Worm (Caenorhabditis elegans) whole organism, L1 larva: ENCODE results near the gene dgtr-1.

ENCODE experiments used
- C04F5.9 ChIP-seq: sonication (generic microtip); optimal IDR thresholded peaks from 2 replicates; lab custom pipeline; 2016; ENCODE audit warnings: missing genetic modification characterization, missing compliant biosample characterization
- C16A3.4 ChIP-seq: fragments of 150-350 bp; optimal IDR thresholded peaks from 2 replicates; lab custom pipeline; 2014; ENCODE audit warnings: missing biosample characterization, missing genetic modification characterization
- Y116A8C.19 ChIP-seq: sonication (generic microtip); optimal IDR thresholded peaks from 2 replicates; lab custom pipeline; 2016; ENCODE audit warnings: missing compliant biosample characterization, missing genetic modification characterization, borderline replicate concordance
- aly-2 ChIP-seq: fragments of 150-350 bp; optimal IDR thresholded peaks from 2 replicates; lab custom pipeline; 2014; ENCODE audit warnings: missing biosample characterization, missing genetic modification characterization
- blmp-1 ChIP-seq: fragments of 150-350 bp; optimal IDR thresholded peaks from 2 replicates; lab custom pipeline; 2014; ENCODE audit warnings: missing biosample characterization, missing genetic modification characterization
- ceh-63 ChIP-seq: fragments of 200-800 bp; sonication (Bioruptor generic); optimal IDR thresholded peaks from 2 replicates; lab custom pipeline; 2018; ENCODE audit warnings: mild to moderate bottlenecking, missing genetic modification characterization, missing compliant biosample characterization
- ces-1 ChIP-seq: fragments of 150-350 bp; optimal IDR thresholded peaks from 2 replicates; lab custom pipeline; 2014; ENCODE audit warnings: missing biosample characterization, missing genetic modification reagents, missing genetic modification characterization
- dsc-1 ChIP-seq: sonication (generic microtip); optimal IDR thresholded peaks from 2 replicates; lab custom pipeline; 2016; ENCODE audit warnings: mild to moderate bottlenecking, missing genetic modification characterization, missing compliant biosample characterization
- efl-1 ChIP-seq, 4 experiments: fragments of 150-350 bp; optimal IDR thresholded peaks in 3 of 4; peaks in 1 of 4; 1 replicate in 1 of 4; 2 replicates in 3 of 4; lab custom pipeline; 2014; ENCODE audit warnings: missing biosample characterization in 2 of 4, missing genetic modification characterization in 2 of 4, missing genetic modification reagents in 2 of 4
- egl-13 ChIP-seq: sonication (generic microtip); optimal IDR thresholded peaks from 2 replicates; lab custom pipeline; 2016; ENCODE audit warnings: missing genotype, missing genetic modification reagents, missing genetic modification characterization, missing compliant biosample characterization
- egl-27 ChIP-seq, 2 experiments: fragments of 150-350 bp in 1 of 2; sonication (generic microtip); optimal IDR thresholded peaks; 3 replicates each; lab custom pipeline; 2017 to 2018; ENCODE audit warnings: missing biosample characterization in 2 of 2, missing genetic modification characterization in 2 of 2, missing genetic modification reagents in 2 of 2
- fkh-4 ChIP-seq: sonication (generic microtip); optimal IDR thresholded peaks from 2 replicates; lab custom pipeline; 2016; ENCODE audit warnings: missing compliant biosample characterization, missing genetic modification characterization, borderline replicate concordance
- fkh-8 ChIP-seq: sonication (generic microtip); optimal IDR thresholded peaks from 2 replicates; lab custom pipeline; 2016; ENCODE audit warnings: mild to moderate bottlenecking, missing genetic modification characterization, missing compliant biosample characterization
- fos-1 ChIP-seq: fragments of 150-350 bp; optimal IDR thresholded peaks from 2 replicates; lab custom pipeline; 2014; ENCODE audit warnings: missing biosample characterization, missing genetic modification characterization
- grh-1 ChIP-seq: fragments of 200-800 bp; sonication (Bioruptor generic); IDR thresholded peaks from 2 replicates; pipeline ENCODE4 v1.3.6; 2022; ENCODE audit warnings: missing genetic modification reagents, missing genetic modification characterization, missing compliant biosample characterization
- hlh-4 ChIP-seq: sonication (generic microtip); optimal IDR thresholded peaks from 2 replicates; lab custom pipeline; 2016; ENCODE audit warnings: mild to moderate bottlenecking, missing genetic modification characterization, missing compliant biosample characterization
- hpl-2 ChIP-seq: fragments of 150-350 bp; optimal IDR thresholded peaks from 2 replicates; lab custom pipeline; 2014; ENCODE audit warnings: missing biosample characterization, missing genetic modification reagents, missing genetic modification characterization
- irx-1 ChIP-seq: sonication (generic microtip); optimal IDR thresholded peaks from 2 replicates; lab custom pipeline; 2016; ENCODE audit warnings: missing genetic modification characterization, missing compliant biosample characterization
- jun-1 ChIP-seq: fragments of 150-350 bp; optimal IDR thresholded peaks from 2 replicates; lab custom pipeline; 2014; ENCODE audit warnings: missing biosample characterization, missing genetic modification reagents, missing genetic modification characterization
- lin-14 ChIP-seq: fragments of 200-800 bp; sonication (Bioruptor generic); optimal IDR thresholded peaks from 2 replicates; lab custom pipeline; 2018; ENCODE audit warnings: mild to moderate bottlenecking, missing genetic modification characterization, moderate library complexity, missing compliant biosample characterization
- lin-15B ChIP-seq: fragments of 150-350 bp; sonication (generic microtip); optimal IDR thresholded peaks from 3 replicates; lab custom pipeline; 2014; ENCODE audit warnings: missing biosample characterization, missing genetic modification characterization
- lin-35 ChIP-seq, 2 experiments: fragments of 150-350 bp; optimal IDR thresholded peaks; 2 replicates each; lab custom pipeline; 2014; ENCODE audit warnings: missing biosample characterization in 2 of 2, missing genetic modification characterization in 2 of 2, missing genetic modification reagents in 2 of 2
- lsy-2 ChIP-seq, 2 experiments: fragments of 150-350 bp; optimal IDR thresholded peaks; 2 replicates each; lab custom pipeline; 2014; ENCODE audit warnings: missing biosample characterization in 2 of 2, missing genetic modification characterization in 2 of 2
- mab-9 ChIP-seq: fragments of 200-800 bp; sonication (Bioruptor generic); IDR thresholded peaks from 2 replicates; pipeline ENCODE4 v1.3.6; 2022; ENCODE audit warnings: missing genetic modification reagents, missing genetic modification characterization, missing compliant biosample characterization
- mef-2 ChIP-seq: fragments of 150-350 bp; optimal IDR thresholded peaks from 2 replicates; lab custom pipeline; 2014; ENCODE audit warnings: missing biosample characterization, missing genetic modification characterization
- nhr-11 ChIP-seq: fragments of 150-350 bp; optimal IDR thresholded peaks from 2 replicates; lab custom pipeline; 2014; ENCODE audit warnings: missing biosample characterization, missing genetic modification characterization
- nhr-19 ChIP-seq: fragments of 200-800 bp; sonication (Bioruptor generic); conservative IDR thresholded peaks from 2 replicates; pipeline ENCODE4 v1.3.6; 2022; ENCODE audit warnings: missing genetic modification characterization, missing compliant biosample characterization
- nhr-20 ChIP-seq: sonication (generic microtip); optimal IDR thresholded peaks from 2 replicates; lab custom pipeline; 2016; ENCODE audit warnings: mild to moderate bottlenecking, missing genetic modification characterization, missing compliant biosample characterization
- nhr-47 ChIP-seq: sonication (generic microtip); optimal IDR thresholded peaks from 2 replicates; lab custom pipeline; 2016; ENCODE audit warnings: mild to moderate bottlenecking, missing genetic modification characterization, moderate library complexity, missing compliant biosample characterization
- nhr-76 ChIP-seq: sonication (generic microtip); optimal IDR thresholded peaks from 2 replicates; lab custom pipeline; 2017; ENCODE audit warnings: missing biosample characterization, missing genetic modification characterization
- nhr-77 ChIP-seq: fragments of 150-350 bp; optimal IDR thresholded peaks from 2 replicates; lab custom pipeline; 2014; ENCODE audit warnings: missing biosample characterization, missing genetic modification characterization
- nhr-84 ChIP-seq: sonication (generic microtip); optimal IDR thresholded peaks from 2 replicates; lab custom pipeline; 2017; ENCODE audit warnings: missing biosample characterization, missing genetic modification characterization
- nhr-85 ChIP-seq: sonication (generic microtip); peaks from one replicate; lab custom pipeline; 2016; ENCODE audit warnings: missing genetic modification characterization, inconsistent platforms, missing compliant biosample characterization
- pax-3 ChIP-seq: fragments of 200-800 bp; sonication (Bioruptor generic); optimal IDR thresholded peaks from 2 replicates; lab custom pipeline; 2018; ENCODE audit warnings: mild to moderate bottlenecking, missing genetic modification characterization, moderate library complexity, missing compliant biosample characterization
- pqm-1 ChIP-seq: sonication (generic microtip); optimal IDR thresholded peaks from 3 replicates; lab custom pipeline; 2017; ENCODE audit warnings: missing biosample characterization, missing genetic modification characterization
- rnt-1 ChIP-seq: sonication (generic microtip); optimal IDR thresholded peaks from 2 replicates; lab custom pipeline; 2016; ENCODE audit warnings: mild to moderate bottlenecking, missing genetic modification characterization, moderate library complexity, missing compliant biosample characterization
- sox-4 ChIP-seq: sonication (generic microtip); optimal IDR thresholded peaks from 2 replicates; lab custom pipeline; 2016; ENCODE audit warnings: missing genetic modification characterization, missing compliant biosample characterization
- sptf-1 ChIP-seq: fragments of 150-350 bp; optimal IDR thresholded peaks from 2 replicates; lab custom pipeline; 2014; ENCODE audit warnings: missing biosample characterization, missing genetic modification characterization
- sup-37 ChIP-seq: fragments of 200-800 bp; sonication (Bioruptor generic); optimal IDR thresholded peaks from 2 replicates; lab custom pipeline; 2018; ENCODE audit warnings: mild to moderate bottlenecking, missing genetic modification characterization, missing compliant biosample characterization
- swsn-7 ChIP-seq: sonication (generic microtip); optimal IDR thresholded peaks from 2 replicates; lab custom pipeline; 2016; ENCODE audit warnings: missing genetic modification characterization, missing compliant biosample characterization
- tbx-2 ChIP-seq: sonication (generic microtip); optimal IDR thresholded peaks from 2 replicates; lab custom pipeline; 2016; ENCODE audit warnings: missing genetic modification characterization, missing compliant biosample characterization
- tlp-1 ChIP-seq: fragments of 150-350 bp; optimal IDR thresholded peaks from 2 replicates; lab custom pipeline; 2014; ENCODE audit warnings: missing biosample characterization, missing genetic modification characterization
- unc-130 ChIP-seq: fragments of 150-350 bp; optimal IDR thresholded peaks from 2 replicates; lab custom pipeline; 2017; ENCODE audit warnings: missing biosample characterization, missing genetic modification characterization, inconsistent platforms
- unc-62 ChIP-seq: fragments of 150-350 bp; optimal IDR thresholded peaks from 2 replicates; lab custom pipeline; 2014; ENCODE audit warnings: missing biosample characterization, missing genetic modification reagents, missing genetic modification characterization
- vab-15 ChIP-seq: sonication (generic microtip); optimal IDR thresholded peaks from 2 replicates; lab custom pipeline; 2017; ENCODE audit warnings: missing genotype, mild to moderate bottlenecking, missing genetic modification characterization, missing compliant biosample characterization
- zip-4 ChIP-seq: fragments of 200-800 bp; sonication (Bioruptor generic); optimal IDR thresholded peaks from 2 replicates; lab custom pipeline; 2018; ENCODE audit warnings: mild to moderate bottlenecking, missing genetic modification characterization, moderate library complexity, missing compliant biosample characterization

The dgtr-1 gene

ce11 chrV:6516491-6517304 is 19.8 kb downstream of the dgtr-1 start, which contains the start of gene mdh-1 (continued):
- TF ChIP-seq egl-13 (no peak), rnt-1 (no peak), sup-37 (GFP tag; lab: Kevin White, UChicago) (no peak), swsn-7 (tag; lab: Kevin White, UChicago) (no peak), grh-1 (no peak), nhr-84 (tag; lab: Kevin White, UChicago) (no peak), lin-14 (GFP tag; lab: Kevin White, UChicago) (peak; percentile 58), hpl-2 (GFP tag; lab: Kevin White, UChicago) (no peak), pax-3 (peak; percentile 11), lin-15B (tag; lab: Kevin White, UChicago) (no peak), nhr-20 (no peak), unc-62 (GFP tag; lab: Kevin White, UChicago) (no peak), pqm-1 (tag; lab: Kevin White, UChicago) (no peak), blmp-1 (tag; lab: Kevin White, UChicago) (peak; percentile 62), tbx-2 (tag; lab: Kevin White, UChicago) (no peak), nhr-76 (tag; lab: Kevin White, UChicago) (no peak), lin-35 (GFP tag; optimal IDR thresholded peaks at IDR 0.05; lab: Kevin White, UChicago) (peak; percentile 30 to 71), fkh-8 (tag; lab: Kevin White, UChicago) (peak; percentile 33), mab-9 (GFP tag; lab: Robert Waterston, UW) (no peak), ceh-63 (GFP tag; lab: Kevin White, UChicago) (no peak), irx-1 (tag; lab: Kevin White, UChicago) (no peak), nhr-47 (tag; lab: Kevin White, UChicago) (peak; percentile 13), nhr-19 (GFP tag; lab: Robert Waterston, UW) (no peak), hlh-4 (tag; lab: Kevin White, UChicago) (no peak), nhr-77 (tag; lab: Kevin White, UChicago) (no peak), jun-1 (tag; lab: Kevin White, UChicago) (no peak)

ce11 chrV:6517305-6518224 is 20.7 kb downstream of the dgtr-1 start:
- TF ChIP-seq jun-1 (tag; lab: Kevin White, UChicago) (no peak), aly-2 (tag; lab: Kevin White, UChicago) (no peak), lin-35 (GFP tag; optimal IDR thresholded peaks at IDR 0.05; lab: Kevin White, UChicago) (peak; percentile 22 to 29), dsc-1 (tag; lab: Kevin White, UChicago) (no peak), C16A3.4 (tag; lab: Kevin White, UChicago) (peak; percentile 26), lsy-2 (tag; optimal IDR thresholded peaks at IDR 0.05; lab: Kevin White, UChicago) (peak; percentile 8 to 33), nhr-11 (tag; lab: Kevin White, UChicago) (no peak), unc-62 (GFP tag; lab: Kevin White, UChicago) (no peak), mab-9 (GFP tag; lab: Robert Waterston, UW) (no peak), rnt-1 (peak; percentile 52), nhr-19 (GFP tag; lab: Robert Waterston, UW) (peak; percentile 70), swsn-7 (tag; lab: Kevin White, UChicago) (peak; percentile 27), unc-130 (tag; lab: Kevin White, UChicago) (peak; percentile 8), nhr-85 (tag; lab: Kevin White, UChicago) (peak; percentile 88), vab-15 (tag; lab: Kevin White, UChicago) (no peak), nhr-77 (tag; lab: Kevin White, UChicago) (no peak), fos-1 (tag; lab: Kevin White, UChicago) (no peak), egl-13 (no peak), Y116A8C.19 (tag; lab: Kevin White, UChicago) (no peak), mef-2 (no peak), fkh-4 (tag; lab: Kevin White, UChicago) (no peak), zip-4 (GFP tag; lab: Kevin White, UChicago) (no peak), egl-27 (tag; optimal IDR thresholded peaks at IDR 0.05; lab: Kevin White, UChicago) (no peak), pax-3 (no peak), ces-1 (GFP tag; lab: Kevin White, UChicago) (no peak), tlp-1 (tag; lab: Kevin White, UChicago) (no peak), sptf-1 (no peak), sox-4 (tag; lab: Kevin White, UChicago) (no peak), efl-1 (optimal IDR thresholded peaks at IDR 0.05; lab: Kevin White, UChicago) (no peak), efl-1 (GFP tag; optimal IDR thresholded peaks at IDR 0.05 in 1 of 2; lab: Kevin White, UChicago) (peak in 1 of 2 experiments; percentile 86), C04F5.9 (tag; lab: Kevin White, UChicago) (no peak)
